Worm (Caenorhabditis elegans) whole organism, mixed stage, embryonic: ENCODE results near the gene sri-60.

ENCODE experiments used
- ces-1 ChIP-seq: fragments of 150-350 bp; optimal IDR thresholded peaks from 2 replicates; lab custom pipeline; 2014; ENCODE audit warnings: missing biosample characterization, missing genetic modification reagents, missing genetic modification characterization
- pha-4 ChIP-seq: fragments of 150-350 bp; optimal IDR thresholded peaks from 2 replicates; lab custom pipeline; 2018; ENCODE audit warnings: missing biosample characterization, missing genetic modification reagents, missing genetic modification characterization
- sem-2 ChIP-seq: fragments of 200-800 bp; sonication (Bioruptor generic); optimal IDR thresholded peaks from 2 replicates; lab custom pipeline; 2018; ENCODE audit warnings: mild to moderate bottlenecking, missing genetic modification characterization, missing compliant biosample characterization

- TF ChIP-seq sem-2 (GFP tag; lab: Kevin White, UChicago) (no peak), ces-1 (no peak), pha-4 (tag; lab: Kevin White, UChicago) (no peak)
These were observed 39.6 kb upstream of the sri-60 start, which contains the start of gene T05A8.7 for ce11 chrII:2742251-2742650.
